Fruit fly (Drosophila melanogaster) whole organism, embryonic: Measurements from ENCODE around the gene Psn.
A peak's percentile ranks its signal among the peaks of the same experiment; 100 is the strongest.

ENCODE experiments used
- B-H2 ChIP-seq: fragments of 200-800 bp; sonication (Bioruptor generic); optimal IDR thresholded peaks from 2 replicates; lab custom pipeline; 2018; ENCODE audit warnings: missing biosample characterization, mild to moderate bottlenecking, missing genetic modification characterization
- CG1024 ChIP-seq: fragments of 200-800 bp; sonication (Bioruptor generic); IDR thresholded peaks from 2 replicates; pipeline ENCODE4 v1.3.6; 2022; ENCODE audit warnings: missing biosample characterization, missing genetic modification characterization
- CG10543 ChIP-seq: fragments of 200-800 bp; sonication (Bioruptor generic); optimal IDR thresholded peaks from 3 replicates; lab custom pipeline; 2017; ENCODE audit warnings: missing biosample characterization, mild to moderate bottlenecking, missing genetic modification characterization, moderate library complexity
- CG10654 ChIP-seq: fragments of 200-800 bp; sonication (Bioruptor generic); optimal IDR thresholded peaks from 2 replicates; lab custom pipeline; 2016; ENCODE audit warnings: missing biosample characterization, missing genetic modification characterization
- CG11085 ChIP-seq: fragments of 200-800 bp; sonication (Bioruptor generic); IDR thresholded peaks from 2 replicates; pipeline ENCODE4 v1.3.6; 2022; ENCODE audit warnings: missing biosample characterization, missing genetic modification characterization
- CG11398 ChIP-seq: fragments of 200-800 bp; sonication (Bioruptor generic); optimal IDR thresholded peaks from 2 replicates; lab custom pipeline; 2016; ENCODE audit warnings: missing biosample characterization, missing genetic modification characterization
- CG11456 ChIP-seq: fragments of 200-800 bp; sonication (Bioruptor generic); IDR thresholded peaks from 3 replicates; pipeline ENCODE4 v1.3.6; 2022; ENCODE audit warnings: missing biosample characterization, missing genetic modification characterization
- CG11723 ChIP-seq: fragments of 200-800 bp; sonication (Bioruptor generic); optimal IDR thresholded peaks from 2 replicates; lab custom pipeline; 2017; ENCODE audit warnings: missing biosample characterization, mild to moderate bottlenecking, missing genetic modification characterization
- CG12219 ChIP-seq: fragments of 200-800 bp; sonication (Bioruptor generic); optimal IDR thresholded peaks from 3 replicates; lab custom pipeline; 2018; ENCODE audit warnings: missing biosample characterization, mild to moderate bottlenecking, missing genetic modification characterization
- CG12942 ChIP-seq: fragments of 200-800 bp; sonication (Bioruptor generic); optimal IDR thresholded peaks from 3 replicates; lab custom pipeline; 2016; ENCODE audit warnings: missing biosample characterization, missing genetic modification characterization
- CG13894 ChIP-seq: fragments of 200-800 bp; sonication (Bioruptor generic); optimal IDR thresholded peaks from 3 replicates; lab custom pipeline; 2018; ENCODE audit warnings: missing biosample characterization, mild to moderate bottlenecking, missing genetic modification characterization, moderate library complexity
- CG1792 ChIP-seq: fragments of 200-800 bp; sonication (Bioruptor generic); optimal IDR thresholded peaks from 2 replicates; lab custom pipeline; 2016; ENCODE audit warnings: missing biosample characterization, missing genetic modification characterization
- CG18011 ChIP-seq: fragments of 200-800 bp; sonication (Bioruptor generic); optimal IDR thresholded peaks from 2 replicates; lab custom pipeline; 2017; ENCODE audit warnings: missing biosample characterization, missing genetic modification characterization, mild to moderate bottlenecking, moderate library complexity, missing genotype
- CG2116 ChIP-seq: fragments of 200-800 bp; sonication (Bioruptor generic); optimal IDR thresholded peaks from 3 replicates; lab custom pipeline; 2018; ENCODE audit warnings: missing biosample characterization, mild to moderate bottlenecking, missing genetic modification characterization
- CG2202 ChIP-seq: fragments of 200-800 bp; sonication (Bioruptor generic); optimal IDR thresholded peaks from 2 replicates; lab custom pipeline; 2018; ENCODE audit warnings: missing biosample characterization, mild to moderate bottlenecking, missing genetic modification characterization
- CG3065 ChIP-seq: fragments of 200-800 bp; sonication (Bioruptor generic); optimal IDR thresholded peaks from 2 replicates; lab custom pipeline; 2016; ENCODE audit warnings: missing biosample characterization, missing genetic modification characterization
- CG3407 ChIP-seq: fragments of 200-800 bp; sonication (Bioruptor generic); optimal IDR thresholded peaks from 2 replicates; lab custom pipeline; 2018; ENCODE audit warnings: missing biosample characterization, mild to moderate bottlenecking, missing genetic modification characterization
- CG5245 ChIP-seq: fragments of 200-800 bp; sonication (Bioruptor generic); optimal IDR thresholded peaks from 3 replicates; lab custom pipeline; 2016; ENCODE audit warnings: missing biosample characterization, missing genetic modification characterization
- CG6683 ChIP-seq: fragments of 200-800 bp; sonication (Bioruptor generic); optimal IDR thresholded peaks from 2 replicates; lab custom pipeline; 2017; ENCODE audit warnings: missing biosample characterization, mild to moderate bottlenecking, missing genetic modification characterization, missing genetic modification reagents
- CG6765 ChIP-seq: fragments of 200-800 bp; sonication (Bioruptor generic); optimal IDR thresholded peaks from 3 replicates; lab custom pipeline; 2017; ENCODE audit warnings: missing biosample characterization, mild to moderate bottlenecking, missing genetic modification characterization
- CG6813 ChIP-seq: fragments of 200-800 bp; sonication (Bioruptor generic); optimal IDR thresholded peaks from 2 replicates; lab custom pipeline; 2017; ENCODE audit warnings: missing biosample characterization, missing genetic modification characterization, mild to moderate bottlenecking, moderate library complexity, missing genetic modification reagents
- CG7928 ChIP-seq: fragments of 200-800 bp; sonication (Bioruptor generic); optimal IDR thresholded peaks from 2 replicates; lab custom pipeline; 2017; ENCODE audit warnings: missing biosample characterization, mild to moderate bottlenecking, missing genetic modification characterization
- Camta ChIP-seq: fragments of 200-800 bp; sonication (Bioruptor generic); optimal IDR thresholded peaks from 2 replicates; lab custom pipeline; 2016; ENCODE audit warnings: missing biosample characterization, missing genetic modification characterization
- CoRest ChIP-seq: fragments of 200-800 bp; sonication (Bioruptor generic); optimal IDR thresholded peaks from 3 replicates; lab custom pipeline; 2018; ENCODE audit warnings: missing biosample characterization, mild to moderate bottlenecking, missing genetic modification characterization, moderate library complexity
- D ChIP-seq, 2 experiments: fragments of 200-800 bp in 1 of 2; fragments of >200 bp in 1 of 2; sonication (Bioruptor generic) in 1 of 2; optimal IDR thresholded peaks; 2 replicates in 1 of 2; 3 replicates in 1 of 2; lab custom pipeline; 2017; ENCODE audit warnings: mild to moderate bottlenecking in 1 of 2, missing biosample characterization in 1 of 2, missing genetic modification characterization in 1 of 2, missing genetic modification reagents in 1 of 2
- Dad ChIP-seq: fragments of 200-800 bp; sonication (Bioruptor generic); optimal IDR thresholded peaks from 3 replicates; lab custom pipeline; 2016; ENCODE audit warnings: missing biosample characterization, missing genetic modification characterization
- Dbx ChIP-seq: fragments of 200-800 bp; sonication (Bioruptor generic); IDR thresholded peaks from 3 replicates; pipeline ENCODE4 v1.3.6; 2022; ENCODE audit warnings: missing biosample characterization, missing genetic modification characterization
- Dfd ChIP-seq, 2 experiments: fragments of >200 bp; optimal IDR thresholded peaks; 2 replicates each; lab custom pipeline; 2017; ENCODE audit warnings: missing biosample characterization in 2 of 2, missing genetic modification characterization in 2 of 2
- ERR ChIP-seq: fragments of 200-800 bp; sonication (Bioruptor generic); optimal IDR thresholded peaks from 2 replicates; lab custom pipeline; 2016; ENCODE audit warnings: missing biosample characterization, missing genetic modification characterization
- Gug ChIP-seq: fragments of 200-800 bp; sonication (Bioruptor generic); IDR thresholded peaks from 4 replicates; pipeline ENCODE4 v1.3.6; 2022; ENCODE audit warnings: missing biosample characterization, missing genetic modification characterization
- HHEX ChIP-seq: fragments of 200-800 bp; sonication (Bioruptor generic); optimal IDR thresholded peaks from 3 replicates; lab custom pipeline; 2017; ENCODE audit warnings: missing biosample characterization, mild to moderate bottlenecking, missing genetic modification characterization, missing genetic modification reagents
- Nf-YC ChIP-seq: fragments of 200-800 bp; optimal IDR thresholded peaks from 3 replicates; lab custom pipeline; 2019; ENCODE audit warnings: missing biosample characterization, mild to moderate bottlenecking, missing genetic modification characterization, moderate library complexity
- Poxn ChIP-seq: fragments of 200-800 bp; sonication (Bioruptor generic); IDR thresholded peaks from 2 replicates; pipeline ENCODE4 v1.3.6; 2022; ENCODE audit warnings: missing biosample characterization, missing genetic modification characterization
- Six4 ChIP-seq: fragments of 200-800 bp; sonication (Bioruptor generic); optimal IDR thresholded peaks from 2 replicates; lab custom pipeline; 2016; ENCODE audit warnings: missing biosample characterization, missing genetic modification characterization
- Sox102F ChIP-seq: fragments of 200-800 bp; sonication (Bioruptor generic); optimal IDR thresholded peaks from 2 replicates; lab custom pipeline; 2018; ENCODE audit warnings: missing biosample characterization, mild to moderate bottlenecking, missing genetic modification characterization, moderate library complexity
- Sry-δ ChIP-seq: fragments of 200-800 bp; sonication (Bioruptor generic); optimal IDR thresholded peaks from 2 replicates; lab custom pipeline; 2016; ENCODE audit warnings: missing biosample characterization, missing genetic modification characterization
- corto ChIP-seq: fragments of 200-800 bp; sonication (Bioruptor generic); optimal IDR thresholded peaks from 2 replicates; lab custom pipeline; 2016; ENCODE audit warnings: missing biosample characterization, mild to moderate bottlenecking, missing genetic modification characterization, moderate library complexity
- da ChIP-seq: fragments of 200-800 bp; sonication (Bioruptor generic); optimal IDR thresholded peaks from 2 replicates; lab custom pipeline; 2016; ENCODE audit warnings: missing biosample characterization, missing genetic modification characterization
- dati ChIP-seq: fragments of 200-800 bp; sonication (Bioruptor generic); IDR thresholded peaks from 2 replicates; pipeline ENCODE4 v1.3.6; 2022; ENCODE audit warnings: missing biosample characterization, missing genetic modification characterization
- ewg ChIP-seq: fragments of 200-800 bp; sonication (Bioruptor generic); optimal IDR thresholded peaks from 3 replicates; lab custom pipeline; 2017; ENCODE audit warnings: mild to moderate bottlenecking, missing biosample characterization, missing genetic modification reagents, missing genetic modification characterization
- gem ChIP-seq: fragments of 200-800 bp; sonication (Bioruptor generic); optimal IDR thresholded peaks from 2 replicates; lab custom pipeline; 2019; ENCODE audit warnings: missing biosample characterization, mild to moderate bottlenecking, missing genetic modification characterization, moderate library complexity
- grn ChIP-seq: fragments of 200-800 bp; sonication (Bioruptor generic); optimal IDR thresholded peaks from 3 replicates; lab custom pipeline; 2017; ENCODE audit warnings: missing biosample characterization, missing genetic modification characterization
- kni ChIP-seq: fragments of 200-800 bp; sonication (Bioruptor generic); optimal IDR thresholded peaks from 3 replicates; lab custom pipeline; 2017; ENCODE audit warnings: mild to moderate bottlenecking, missing biosample characterization, missing genetic modification reagents, missing genetic modification characterization
- lbe ChIP-seq: fragments of 200-800 bp; sonication (Bioruptor generic); optimal IDR thresholded peaks from 2 replicates; lab custom pipeline; 2016; ENCODE audit warnings: missing biosample characterization, mild to moderate bottlenecking, missing genetic modification characterization
- lov ChIP-seq, 2 experiments: fragments of 200-800 bp in 1 of 2; fragments of >200 bp in 1 of 2; sonication (Bioruptor generic) in 1 of 2; IDR thresholded peaks in 1 of 2; optimal IDR thresholded peaks in 1 of 2; 2 replicates in 1 of 2; 3 replicates in 1 of 2; pipeline versions ENCODE4 v1.3.6 to Lab custom; 2017 to 2022; ENCODE audit warnings: missing biosample characterization in 1 of 2, missing genetic modification characterization in 1 of 2
- luna ChIP-seq: fragments of 200-800 bp; sonication (Bioruptor generic); optimal IDR thresholded peaks from 2 replicates; lab custom pipeline; 2016; ENCODE audit warnings: missing biosample characterization, missing genetic modification characterization
- onecut ChIP-seq: fragments of 200-800 bp; sonication (Bioruptor generic); IDR thresholded peaks from 2 replicates; pipeline ENCODE4 v1.3.6; 2022; ENCODE audit warnings: missing biosample characterization, missing genetic modification characterization
- salm ChIP-seq: fragments of 200-800 bp; sonication (Bioruptor generic); optimal IDR thresholded peaks from 2 replicates; lab custom pipeline; 2018; ENCODE audit warnings: missing biosample characterization, mild to moderate bottlenecking, missing genetic modification characterization

The Psn gene

DNA sequence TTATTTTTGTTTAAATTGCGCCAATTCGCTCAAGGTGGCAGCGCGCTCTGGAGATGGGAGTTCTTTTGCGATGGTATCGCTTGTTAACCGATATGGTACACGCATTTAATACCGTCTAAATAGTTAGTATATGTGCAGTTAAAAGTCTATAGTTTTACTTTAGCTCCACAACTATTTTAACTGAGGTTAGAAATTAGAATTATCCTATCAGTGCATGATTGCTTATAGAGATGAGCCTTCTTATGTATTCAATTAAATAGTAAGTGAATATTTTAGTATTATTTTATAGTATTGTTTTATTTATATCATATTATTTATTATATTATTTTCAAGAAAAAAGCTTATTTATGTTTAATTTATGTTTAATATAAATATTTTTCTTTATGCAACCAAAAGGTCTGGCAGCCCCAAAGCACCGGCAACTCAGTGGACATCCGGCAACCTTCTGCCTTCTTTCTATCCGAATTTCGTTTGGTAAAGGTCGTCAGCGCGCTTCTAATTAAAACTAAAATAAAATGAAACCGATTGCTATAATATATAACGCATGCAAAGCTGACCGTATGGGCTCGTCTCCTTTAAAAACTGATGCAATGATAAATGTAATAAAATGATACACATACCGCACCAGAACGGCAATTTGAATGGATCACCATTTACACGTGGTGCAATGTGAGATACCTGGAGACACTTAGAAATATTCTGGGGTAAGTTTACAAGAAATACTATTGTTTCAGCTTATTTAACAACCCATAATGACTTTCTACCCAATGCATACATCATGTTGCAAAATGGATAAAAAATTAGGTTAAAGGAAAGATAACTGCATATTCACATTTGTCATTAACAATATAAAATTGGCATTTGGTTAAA, 20.8 kb downstream of the Psn start, which contains the start of gene CG5199 (continued):
- TF ChIP-seq CG7928 (no peak), grn (GFP tag; lab: Kevin White, UChicago) (no peak), CG6813 (peak; percentile 37), ERR (GFP tag; lab: Kevin White, UChicago) (no peak), ewg (GFP tag; lab: Kevin White, UChicago) (peak; percentile 29), D (optimal IDR thresholded peaks at IDR 0.05; lab: Kevin White, UChicago) (no peak), D (GFP tag; optimal IDR thresholded peaks at IDR 0.05; lab: Kevin White, UChicago) (peak; percentile 57), Nf-YC (tag; lab: Kevin White, UChicago) (peak; percentile 75), CG6683 (GFP tag; lab: Kevin White, UChicago) (peak; percentile 19), Dfd (GFP tag; optimal IDR thresholded peaks at IDR 0.05; lab: Kevin White, UChicago) (no peak), CG10654 (GFP tag; lab: Kevin White, UChicago) (peak; percentile 73), Dad (GFP tag; lab: Kevin White, UChicago) (no peak), CoRest (tag; lab: Kevin White, UChicago) (peak; percentile 85), CG10543 (GFP tag; lab: Kevin White, UChicago) (peak; percentile 47), salm (no peak), CG5245 (GFP tag; lab: Kevin White, UChicago) (no peak), Sox102F (GFP tag; lab: Kevin White, UChicago) (peak; percentile 61), CG3065 (GFP tag; lab: Kevin White, UChicago) (no peak), CG11723 (GFP tag; lab: Kevin White, UChicago) (no peak), kni (GFP tag; lab: Kevin White, UChicago) (no peak), dati (GFP tag; lab: Robert Waterston, UW) (no peak), CG2116 (GFP tag; lab: Kevin White, UChicago) (peak; percentile 37), CG6765 (peak; percentile 58), CG13894 (tag; lab: Kevin White, UChicago) (no peak), luna (no peak), CG3407 (no peak), da (GFP tag; lab: Kevin White, UChicago) (no peak), CG11398 (GFP tag; lab: Kevin White, UChicago) (no peak), onecut (no peak), CG11456 (GFP tag; lab: Robert Waterston, UW) (peak; percentile 57; the same call in 1 of the 3 replicates), HHEX (peak; percentile 52), CG1792 (GFP tag; lab: Kevin White, UChicago) (peak; percentile 2), Poxn (GFP tag; lab: Robert Waterston, UW) (no peak), lov (optimal IDR thresholded peaks at IDR 0.05; lab: Kevin White, UChicago) (no peak), lov (GFP tag; IDR thresholded peaks at IDR 0.05; lab: Robert Waterston, UW) (no peak), CG11085 (0 out of 2 replicates have a peak, but pooled peaks have one; percentile 45), Camta (peak; percentile 58), CG1024 (GFP tag; lab: Robert Waterston, UW) (no peak), CG18011 (GFP tag; lab: Kevin White, UChicago) (no peak), Sry-δ (GFP tag; lab: Kevin White, UChicago) (peak; percentile 89), Gug (GFP tag; lab: Robert Waterston, UW) (peak; percentile 61; the same call in 3 of the 4 replicates), lbe (GFP tag; lab: Kevin White, UChicago) (peak; percentile 1), Six4 (GFP tag; lab: Kevin White, UChicago) (peak; percentile 43), CG2202 (tag; lab: Kevin White, UChicago) (peak; percentile 10), CG12942 (GFP tag; lab: Kevin White, UChicago) (peak; percentile 50), gem (tag; lab: Kevin White, UChicago) (peak; percentile 91), Dbx (peak; percentile 75; the same call in 2 of the 3 replicates), B-H2 (GFP tag; lab: Kevin White, UChicago) (peak; percentile 54), corto (GFP tag; lab: Kevin White, UChicago) (no peak), CG12219 (no peak)
